Worm (Caenorhabditis elegans): Measurements from ENCODE around the gene srh-116.
A peak's percentile ranks its signal among the peaks of the same experiment; 100 is the strongest.

The srh-116 gene

ce11 chrV:17257637-17258036, 2.7 kb upstream of the srh-116 start:
- peak; percentile 59; the same call in 1 of the 2 replicates for TF ChIP-seq set-16 (GFP tag; IDR thresholded peaks at IDR 0.05)
- no peak for TF ChIP-seq ces-1 (GFP tag; optimal IDR thresholded peaks at IDR 0.05)

- TF ChIP-seq mdt-29 (GFP tag; IDR thresholded peaks at IDR 0.05), result no peak
- no peak for TF ChIP-seq ztf-11 (tag; optimal IDR thresholded peaks at IDR 0.05)
- no peak for TF ChIP-seq unc-62 (GFP tag; optimal IDR thresholded peaks at IDR 0.05 in 1 of 2)
- no peak for TF ChIP-seq unc-62 (tag; optimal IDR thresholded peaks at IDR 0.05)
- TF ChIP-seq aly-2 (tag; optimal IDR thresholded peaks at IDR 0.05), result no peak
- TF ChIP-seq jun-1 (tag; optimal IDR thresholded peaks at IDR 0.05), result no peak
- TF ChIP-seq D1046.2 (GFP tag; IDR thresholded peaks at IDR 0.05), result no peak
- TF ChIP-seq nhr-76 (tag; optimal IDR thresholded peaks at IDR 0.05), result no peak
- TF ChIP-seq egl-27 (tag; optimal IDR thresholded peaks at IDR 0.05), result no peak
- no peak for TF ChIP-seq ceh-20 (GFP tag; IDR thresholded peaks at IDR 0.05)
- TF ChIP-seq vab-7 (GFP tag; IDR thresholded peaks at IDR 0.05), result no peak
- TF ChIP-seq daf-8 (GFP tag; IDR thresholded peaks at IDR 0.05), result no peak
- no peak for TF ChIP-seq nhr-42 (GFP tag; IDR thresholded peaks at IDR 0.05)
- no peak for TF ChIP-seq ceh-82 (tag; optimal IDR thresholded peaks at IDR 0.05)
- TF ChIP-seq pha-4 (GFP tag; IDR thresholded peaks at IDR 0.05), result no peak
- TF ChIP-seq pha-4 (tag; optimal IDR thresholded peaks at IDR 0.05), result no peak
- TF ChIP-seq daf-19 (GFP tag; conservative IDR thresholded peaks at IDR 0.05), result no peak
- no peak for TF ChIP-seq ceh-44 (GFP tag; IDR thresholded peaks at IDR 0.05)
- TF ChIP-seq unc-130 (GFP tag; optimal IDR thresholded peaks at IDR 0.05), result no peak
- no peak for TF ChIP-seq dpl-1 (GFP tag; optimal IDR thresholded peaks at IDR 0.05)
- TF ChIP-seq T20F7.1 (GFP tag; optimal IDR thresholded peaks at IDR 0.05), result no peak
- TF ChIP-seq nhr-237 (tag; optimal IDR thresholded peaks at IDR 0.05), result no peak
Measured at ce11 chrV:17255454-17255853, 526 bp upstream of the srh-116 start, which contains the start of gene srh-115. srh-115 (plus strand) TSS chrV:17255754.

ce11 chrV:17251364-17251961, 3.5 kb downstream of the srh-116 start, which contains the start of gene Y61B8A.6:
Y61B8A.6 (plus strand) TSS chrV:17251911.
- no peak for TF ChIP-seq ceh-82 (tag; optimal IDR thresholded peaks at IDR 0.05)
- TF ChIP-seq zfp-3 (GFP tag; conservative IDR thresholded peaks at IDR 0.05), result no peak
- TF ChIP-seq set-16 (GFP tag; IDR thresholded peaks at IDR 0.05), result peak; percentile 73

ce11 chrV:17248915-17249314, 6.0 kb downstream of the srh-116 start, which contains the start of gene clec-243:
clec-243 (minus strand) TSS chrV:17249015.
- TF ChIP-seq mxl-2 (GFP tag; conservative IDR thresholded peaks at IDR 0.05) (no peak), gei-8 (GFP tag; optimal IDR thresholded peaks at IDR 0.05) (no peak), ceh-28 (tag; optimal IDR thresholded peaks at IDR 0.05) (no peak)

- no peak for TF ChIP-seq D1046.2 (GFP tag; IDR thresholded peaks at IDR 0.05)
- TF ChIP-seq mdt-29 (GFP tag; IDR thresholded peaks at IDR 0.05), result no peak
- TF ChIP-seq daf-19 (GFP tag; conservative IDR thresholded peaks at IDR 0.05), result no peak
- TF ChIP-seq lim-7 (GFP tag; IDR thresholded peaks at IDR 0.05), result no peak
- no peak for TF ChIP-seq lin-29 (GFP tag; IDR thresholded peaks at IDR 0.05)
- no peak for TF ChIP-seq Y105C5A.15 (GFP tag; IDR thresholded peaks at IDR 0.05)
- no peak for TF ChIP-seq Y48G9A.11 (GFP tag; IDR thresholded peaks at IDR 0.05)
- no peak for TF ChIP-seq gei-8 (GFP tag; optimal IDR thresholded peaks at IDR 0.05)
- TF ChIP-seq fkh-10 (GFP tag; optimal IDR thresholded peaks at IDR 0.05), result no peak
- TF ChIP-seq pha-4 (GFP tag; IDR thresholded peaks at IDR 0.05), result no peak
- no peak for TF ChIP-seq pha-4 (tag; optimal IDR thresholded peaks at IDR 0.05)
- TF ChIP-seq unc-39 (tag; optimal IDR thresholded peaks at IDR 0.05), result no peak
- TF ChIP-seq zfp-3 (GFP tag; conservative IDR thresholded peaks at IDR 0.05), result no peak
- TF ChIP-seq snpc-4 (tag; optimal IDR thresholded peaks at IDR 0.05), result no peak
- no peak for TF ChIP-seq ceh-82 (tag; optimal IDR thresholded peaks at IDR 0.05)
- no peak for TF ChIP-seq lsy-2 (tag; optimal IDR thresholded peaks at IDR 0.05)
- no peak for TF ChIP-seq ceh-28 (tag; optimal IDR thresholded peaks at IDR 0.05)
Measured at ce11 chrV:17245406-17245805, 9.5 kb downstream of the srh-116 start, which contains the start of gene clec-242. clec-242 (minus strand) TSS chrV:17245506.

Measured in whole organism, L4 larva.